Worm (Caenorhabditis elegans): ENCODE data around the gene let-60.

ce11 chrIV:11737269-11737668, 46.4 kb upstream of the let-60 start, which contains the start of gene K01A6.8:
- TF ChIP-seq tab-1 (GFP tag; IDR thresholded peaks at IDR 0.05) (no peak), med-1 (GFP tag; optimal IDR thresholded peaks at IDR 0.05; ENCODE audit: insufficient read depth) (no peak), ref-1 (GFP tag; conservative IDR thresholded peaks at IDR 0.05) (no peak), T22C8.4 (GFP tag; IDR thresholded peaks at IDR 0.05) (no peak), ztf-23 (GFP tag; IDR thresholded peaks at IDR 0.05) (no peak), ztf-29 (GFP tag; IDR thresholded peaks at IDR 0.05) (no peak), flt-1 (GFP tag; IDR thresholded peaks at IDR 0.05) (no peak), klf-2 (GFP tag; conservative IDR thresholded peaks at IDR 0.05) (no peak)
